Fruit fly (Drosophila melanogaster) Kc167 (cell line): ENCODE measurements around the gene CG18585.

Source experiments
- Myc ChIP-seq: fragments of >200 bp; optimal IDR thresholded peaks from 2 replicates; lab custom pipeline; 2017; ENCODE audit warnings: missing external identifiers
- Sin3A ChIP-seq: fragments of >200 bp; optimal IDR thresholded peaks from 2 replicates; lab custom pipeline; 2018; ENCODE audit warnings: missing external identifiers
- h ChIP-seq: fragments of >200 bp; optimal IDR thresholded peaks from 3 replicates; lab custom pipeline; 2018; ENCODE audit warnings: missing external identifiers
- insv ChIP-seq: fragments of >200 bp; optimal IDR thresholded peaks from 3 replicates; lab custom pipeline; 2018; ENCODE audit warnings: missing external identifiers
- psq ChIP-seq: fragments of >200 bp; optimal IDR thresholded peaks from 2 replicates; lab custom pipeline; 2017; ENCODE audit warnings: missing external identifiers
- ttk ChIP-seq: sonication (Bioruptor generic); optimal IDR thresholded peaks from 2 replicates; lab custom pipeline; 2017; ENCODE audit warnings: missing external identifiers

The CG18585 gene

DNA sequence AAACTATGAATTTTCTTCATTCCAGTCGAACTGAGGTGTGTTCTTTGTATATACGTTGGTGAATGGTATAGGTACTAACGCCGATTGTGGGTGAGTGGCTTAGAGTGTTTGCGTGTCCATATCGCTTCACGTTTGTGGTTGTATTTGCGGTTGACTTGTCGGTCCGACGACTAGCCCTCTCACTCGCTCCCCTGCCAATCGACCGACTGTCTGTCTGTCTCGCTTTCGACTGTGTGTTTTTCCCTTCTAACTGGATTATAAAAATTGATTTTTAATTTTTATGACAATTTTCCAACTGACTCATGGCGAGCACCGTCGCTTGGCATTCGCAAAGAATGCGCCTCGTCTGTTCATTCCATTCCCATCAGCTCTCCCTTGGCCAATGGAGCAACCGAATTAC lies 31.3 kb downstream of the CG18585 start:
- TF ChIP-seq psq (lab: Kevin White, UChicago) (no peak), insv (lab: Kevin White, UChicago) (no peak)

DNA sequence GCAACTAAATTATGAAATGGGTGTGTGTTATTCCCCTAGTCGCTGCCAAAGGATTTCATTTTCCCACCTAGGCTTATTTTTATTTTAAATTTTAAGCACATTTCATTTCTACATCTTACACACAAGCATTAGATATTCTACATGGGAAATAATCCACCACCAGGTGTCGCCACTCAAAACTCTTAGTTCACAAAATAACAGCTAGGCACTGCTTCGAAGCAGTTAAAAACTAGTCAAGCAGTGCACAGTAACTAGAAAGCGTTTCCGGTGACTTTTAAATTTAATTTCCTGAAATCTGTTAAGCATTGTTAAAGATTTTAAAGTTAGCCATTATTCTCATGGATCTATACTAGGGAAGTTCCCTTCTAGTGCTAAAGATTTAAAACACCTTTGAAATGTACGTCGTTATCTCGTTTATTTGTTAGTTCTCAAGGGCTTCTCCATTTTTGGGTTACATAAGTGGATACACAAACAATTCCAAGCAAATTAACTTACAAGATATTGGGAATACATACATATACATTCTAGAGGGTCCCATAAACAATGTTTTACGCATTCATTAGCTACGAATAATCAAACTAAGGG lies 49.2 kb downstream of the CG18585 start:
- TF ChIP-seq insv (lab: Kevin White, UChicago) = no peak
- TF ChIP-seq Myc (lab: Kevin White, UChicago) = no peak
- no peak for TF ChIP-seq ttk (lab: Kevin White, UChicago)
- no peak for TF ChIP-seq Sin3A (lab: Kevin White, UChicago)
- no peak for TF ChIP-seq h
- no peak for TF ChIP-seq psq (lab: Kevin White, UChicago)
